Worm (Caenorhabditis elegans): ENCODE results near the gene srg-15.

Gene srg-15

DNA sequence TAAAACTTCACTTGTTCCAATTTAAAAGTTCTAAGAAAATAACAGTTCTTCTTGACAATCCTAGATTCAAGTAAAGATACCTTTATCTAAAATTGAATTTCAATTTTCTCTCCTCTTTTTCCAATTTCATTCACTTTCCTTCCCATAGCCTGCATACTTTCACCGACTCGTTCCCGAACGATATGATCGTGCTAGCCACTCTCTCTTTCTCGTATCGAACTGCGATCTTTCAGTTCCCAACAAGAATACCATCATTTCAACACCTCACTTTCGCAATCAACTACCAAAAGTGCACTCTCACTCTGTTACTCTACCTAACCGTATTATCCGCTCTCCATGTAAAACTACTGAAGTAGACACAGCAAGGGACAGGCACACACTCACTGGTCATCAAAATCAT, 39.8 kb upstream of the srg-15 start:
- TF ChIP-seq sea-2 (GFP tag; optimal IDR thresholded peaks at IDR 0.05) (no peak), zag-1 (tag; optimal IDR thresholded peaks at IDR 0.05) (no peak), ama-1 (optimal IDR thresholded peaks at IDR 0.05) (no peak), fos-1 (tag; optimal IDR thresholded peaks at IDR 0.05) (no peak), R02D3.7 (tag; optimal IDR thresholded peaks at IDR 0.05) (no peak), elt-1 (tag; optimal IDR thresholded peaks at IDR 0.05) (peak; percentile 79), nhr-23 (tag; optimal IDR thresholded peaks at IDR 0.05) (peak; percentile 13), unc-62 (GFP tag; optimal IDR thresholded peaks at IDR 0.05) (no peak)

DNA sequence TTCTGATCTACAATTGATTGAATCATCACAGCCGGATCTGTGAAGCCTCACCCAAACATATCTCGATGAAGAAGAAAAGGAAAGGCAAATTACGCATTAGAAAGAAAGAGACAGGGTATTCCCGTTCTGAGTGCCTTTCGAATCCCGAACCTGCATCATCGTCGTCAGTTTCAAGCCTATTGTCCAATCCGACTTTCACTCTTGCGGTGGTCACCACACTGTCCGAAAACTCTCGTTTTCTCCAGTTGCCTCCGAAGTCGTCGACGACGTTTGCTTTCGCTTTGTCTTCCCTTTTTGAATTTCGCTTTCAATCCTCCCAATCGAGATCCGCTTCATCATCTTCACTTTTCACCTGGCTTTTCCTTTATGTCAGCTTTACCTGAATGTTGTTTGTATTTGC, 38.9 kb upstream of the srg-15 start:
- TF ChIP-seq ama-1 (optimal IDR thresholded peaks at IDR 0.05), result no peak
- no peak for TF ChIP-seq ceh-82 (tag; optimal IDR thresholded peaks at IDR 0.05)
- TF ChIP-seq nhr-43 (tag; optimal IDR thresholded peaks at IDR 0.05; ENCODE audit: poor library complexity, severe bottlenecking), result peak; percentile 24
- TF ChIP-seq nhr-23 (tag; optimal IDR thresholded peaks at IDR 0.05), result peak; percentile 35
- peak; percentile 34 for TF ChIP-seq nhr-25 (tag; optimal IDR thresholded peaks at IDR 0.05)
- TF ChIP-seq elt-1 (tag; optimal IDR thresholded peaks at IDR 0.05), result no peak
- TF ChIP-seq pqm-1 (tag; optimal IDR thresholded peaks at IDR 0.05), result no peak

DNA sequence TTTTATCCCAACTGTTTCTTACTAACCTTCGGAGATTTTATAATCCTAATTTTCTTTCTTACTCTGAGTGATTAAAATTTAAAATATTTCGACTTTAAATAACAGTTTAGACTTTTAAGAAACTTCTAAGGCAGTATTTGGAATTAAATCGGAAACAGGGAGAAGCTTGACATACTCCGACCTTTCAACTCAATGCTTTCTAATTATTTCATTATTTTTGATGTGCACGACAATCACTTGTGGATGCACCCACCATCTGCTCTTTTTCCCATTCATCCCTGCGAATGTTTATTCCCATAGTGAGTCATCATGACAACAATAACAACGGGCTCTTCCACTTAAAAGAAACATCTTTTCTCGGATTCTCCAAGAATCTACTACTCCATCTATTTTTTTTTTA, 38.4 kb upstream of the srg-15 start:
- TF ChIP-seq ceh-28 (tag; optimal IDR thresholded peaks at IDR 0.05) (no peak), nfya-1 (tag; optimal IDR thresholded peaks at IDR 0.05; ENCODE audit: insufficient read depth) (no peak), ama-1 (optimal IDR thresholded peaks at IDR 0.05) (no peak), ceh-9 (tag; optimal IDR thresholded peaks at IDR 0.05) (no peak), lin-15B (tag; optimal IDR thresholded peaks at IDR 0.05) (no peak), pha-4 (tag; optimal IDR thresholded peaks at IDR 0.05) (no peak), zag-1 (tag; optimal IDR thresholded peaks at IDR 0.05) (no peak), unc-39 (tag; optimal IDR thresholded peaks at IDR 0.05) (no peak), nhr-237 (tag; optimal IDR thresholded peaks at IDR 0.05) (no peak), egl-27 (tag; optimal IDR thresholded peaks at IDR 0.05) (no peak), aly-2 (tag; optimal IDR thresholded peaks at IDR 0.05) (no peak), nhr-76 (tag; optimal IDR thresholded peaks at IDR 0.05) (no peak), lin-39 (tag; optimal IDR thresholded peaks at IDR 0.05) (no peak), jun-1 (tag; optimal IDR thresholded peaks at IDR 0.05) (no peak), lsy-12 (tag; optimal IDR thresholded peaks at IDR 0.05) (no peak), ceh-82 (tag; optimal IDR thresholded peaks at IDR 0.05) (no peak), fos-1 (tag; optimal IDR thresholded peaks at IDR 0.05) (no peak), nhr-12 (tag; optimal IDR thresholded peaks at IDR 0.05) (no peak), nhr-28 (tag; optimal IDR thresholded peaks at IDR 0.05) (no peak)

DNA sequence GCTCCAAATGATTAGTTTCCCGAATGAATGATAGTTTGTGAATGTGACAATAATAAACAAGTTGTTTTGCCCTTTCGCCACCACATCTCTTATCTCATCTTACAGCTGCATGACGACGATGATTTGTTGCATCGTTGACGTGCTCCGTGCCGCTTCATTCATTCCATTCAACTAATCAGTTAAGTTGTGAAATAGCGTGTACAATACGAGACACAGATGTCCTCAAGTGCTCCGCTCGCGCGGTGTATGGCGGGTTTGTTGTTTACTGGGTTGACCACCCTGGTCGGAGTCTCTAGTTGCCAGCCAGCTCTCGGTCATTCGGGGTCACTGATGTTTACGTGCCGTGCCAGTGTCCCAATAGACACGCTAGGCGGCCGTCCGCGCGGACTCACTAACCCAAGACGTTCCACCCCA, 37.7 kb upstream of the srg-15 start:
- TF ChIP-seq nhr-12 (tag; optimal IDR thresholded peaks at IDR 0.05) (no peak), mml-1 (tag; optimal IDR thresholded peaks at IDR 0.05) (no peak), pha-4 (tag; optimal IDR thresholded peaks at IDR 0.05) (peak; percentile 57), pqm-1 (tag; optimal IDR thresholded peaks at IDR 0.05) (peak; percentile 73), ztf-4 (tag; optimal IDR thresholded peaks at IDR 0.05) (no peak), elt-2 (tag; optimal IDR thresholded peaks at IDR 0.05) (peak; percentile 19), nhr-76 (tag; optimal IDR thresholded peaks at IDR 0.05) (no peak)

DNA sequence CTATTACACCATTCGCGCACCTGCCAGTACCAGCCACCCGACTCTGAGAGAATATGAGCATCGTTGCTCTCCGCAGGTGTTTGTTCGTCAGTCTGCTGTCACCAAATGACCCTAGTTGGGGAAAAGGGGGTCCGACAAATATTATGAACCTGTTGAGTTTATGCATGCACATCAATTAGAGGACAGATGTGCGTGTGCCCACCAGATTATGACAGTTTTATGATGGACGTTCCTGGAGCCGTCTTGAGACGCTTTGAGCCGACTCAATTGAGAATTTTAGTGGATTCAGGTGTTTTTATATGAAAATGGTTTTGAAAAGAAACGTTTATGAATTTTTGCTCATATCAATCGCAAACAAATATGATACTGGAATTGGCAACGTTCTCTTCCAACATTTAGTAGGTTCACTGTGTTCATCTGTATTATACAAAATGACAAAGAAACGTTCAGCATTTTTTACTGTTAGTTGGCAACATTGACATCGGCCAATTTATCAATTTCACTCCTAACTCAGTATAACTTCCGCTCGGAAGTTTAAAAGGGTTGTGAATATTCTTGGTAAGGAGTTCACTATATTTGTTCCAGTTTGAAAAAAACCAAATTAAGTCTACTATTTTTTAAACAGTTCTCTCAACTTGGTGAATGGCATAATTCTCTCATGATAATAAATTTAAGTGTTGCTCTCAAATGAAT, 37.2 kb upstream of the srg-15 start:
- TF ChIP-seq nhr-237 (tag; optimal IDR thresholded peaks at IDR 0.05) (no peak), nhr-43 (tag; optimal IDR thresholded peaks at IDR 0.05; ENCODE audit: poor library complexity, severe bottlenecking) (peak; percentile 95), ztf-11 (tag; optimal IDR thresholded peaks at IDR 0.05) (no peak), fkh-10 (GFP tag; optimal IDR thresholded peaks at IDR 0.05) (no peak), nhr-11 (tag; optimal IDR thresholded peaks at IDR 0.05) (no peak), ceh-16 (tag; optimal IDR thresholded peaks at IDR 0.05) (no peak), skn-1 (tag; optimal IDR thresholded peaks at IDR 0.05) (no peak), aly-2 (tag; optimal IDR thresholded peaks at IDR 0.05) (no peak), unc-62 (GFP tag; optimal IDR thresholded peaks at IDR 0.05) (peak; percentile 27), nhr-28 (tag; optimal IDR thresholded peaks at IDR 0.05) (no peak), jun-1 (tag; optimal IDR thresholded peaks at IDR 0.05) (no peak), ceh-82 (tag; optimal IDR thresholded peaks at IDR 0.05) (no peak), hmg-11 (tag; optimal IDR thresholded peaks at IDR 0.05) (peak; percentile 21), egl-27 (tag; optimal IDR thresholded peaks at IDR 0.05) (no peak), nhr-23 (tag; optimal IDR thresholded peaks at IDR 0.05) (peak; percentile 42), lin-39 (tag; optimal IDR thresholded peaks at IDR 0.05) (peak; percentile 52), tbx-2 (tag; optimal IDR thresholded peaks at IDR 0.05) (peak; percentile 70), R02D3.7 (tag; optimal IDR thresholded peaks at IDR 0.05) (peak; percentile 30), fkh-2 (tag; optimal IDR thresholded peaks at IDR 0.05) (no peak), fos-1 (tag; optimal IDR thresholded peaks at IDR 0.05) (no peak), unc-39 (tag; optimal IDR thresholded peaks at IDR 0.05) (no peak), snpc-4 (tag; optimal IDR thresholded peaks at IDR 0.05) (no peak), ceh-9 (tag; optimal IDR thresholded peaks at IDR 0.05) (no peak), elt-3 (tag; optimal IDR thresholded peaks at IDR 0.05) (peak in 1 of 3 experiments; percentile 72), pha-4 (tag; optimal IDR thresholded peaks at IDR 0.05) (no peak), elt-1 (tag; optimal IDR thresholded peaks at IDR 0.05) (no peak), nhr-25 (tag; optimal IDR thresholded peaks at IDR 0.05) (peak; percentile 92), ceh-28 (tag; optimal IDR thresholded peaks at IDR 0.05) (no peak), nhr-77 (tag; optimal IDR thresholded peaks at IDR 0.05) (no peak), lin-15B (tag; optimal IDR thresholded peaks at IDR 0.05) (no peak), daf-12 (tag; optimal IDR thresholded peaks at IDR 0.05) (no peak)
